Worm (Caenorhabditis elegans) whole organism, midembryonic: ENCODE measurements around the gene inso-1.

ENCODE experiments used
- T22C8.4 ChIP-seq: fragments of 200-800 bp; sonication (Bioruptor generic); IDR thresholded peaks from 2 replicates; pipeline ENCODE4 v1.3.6; 2022; ENCODE audit warnings: missing genetic modification characterization, missing compliant biosample characterization
- flt-1 ChIP-seq: fragments of 200-800 bp; sonication (Bioruptor generic); IDR thresholded peaks from 2 replicates; pipeline ENCODE4 v1.3.6; 2022; ENCODE audit warnings: missing genetic modification characterization, missing compliant biosample characterization
- med-1 ChIP-seq: sonication (generic microtip); optimal IDR thresholded peaks from 2 replicates; lab custom pipeline; 2017; ENCODE audit warnings: missing genetic modification characterization, mild to moderate bottlenecking, missing compliant biosample characterization, antibody characterized with exemption, missing genetic modification reagents; ENCODE audit not compliant: insufficient read depth
- ref-1 ChIP-seq: fragments of 200-800 bp; sonication (Bioruptor generic); conservative IDR thresholded peaks from 2 replicates; pipeline ENCODE4 v1.3.6; 2022; ENCODE audit warnings: missing genetic modification reagents, missing genetic modification characterization, missing compliant biosample characterization
- ztf-23 ChIP-seq: fragments of 200-800 bp; sonication (Bioruptor generic); IDR thresholded peaks from 2 replicates; pipeline ENCODE4 v1.3.6; 2022; ENCODE audit warnings: missing genetic modification reagents, missing genetic modification characterization, missing compliant biosample characterization
- ztf-29 ChIP-seq: fragments of 200-800 bp; sonication (Bioruptor generic); IDR thresholded peaks from 2 replicates; pipeline ENCODE4 v1.3.6; 2022; ENCODE audit warnings: missing genetic modification reagents, missing genetic modification characterization, missing compliant biosample characterization

DNA sequence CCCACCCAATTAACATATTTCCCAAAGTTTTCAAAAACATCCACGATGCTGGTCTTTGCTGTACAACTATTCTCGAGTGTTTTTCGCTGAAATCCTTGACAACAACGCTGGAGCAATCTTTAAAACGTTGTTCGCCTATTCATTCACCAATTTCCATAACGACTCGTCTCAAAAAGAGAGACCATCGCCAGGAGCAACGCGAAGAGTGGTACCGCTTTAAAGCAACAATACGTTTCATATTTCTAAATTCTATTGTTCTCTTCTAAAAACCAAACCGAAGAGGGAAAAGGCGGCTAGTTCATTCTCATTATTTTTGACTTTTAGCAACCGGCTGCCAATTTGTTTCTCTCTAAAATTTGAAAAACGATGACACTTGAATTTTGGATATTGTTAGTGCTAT lies 29.4 kb upstream of the inso-1 start, which contains the start of gene C25G6.1:
- TF ChIP-seq ztf-23 (GFP tag; lab: Robert Waterston, UW) (no peak), ztf-29 (no peak), T22C8.4 (GFP tag; lab: Robert Waterston, UW) (no peak), ref-1 (GFP tag; lab: Robert Waterston, UW) (no peak), flt-1 (GFP tag; lab: Robert Waterston, UW) (no peak), med-1 (GFP tag; lab: Kevin White, UChicago) (no peak)
